Fruit fly (Drosophila melanogaster): Measurements from ENCODE around the gene CG5697.

The CG5697 gene

DNA sequence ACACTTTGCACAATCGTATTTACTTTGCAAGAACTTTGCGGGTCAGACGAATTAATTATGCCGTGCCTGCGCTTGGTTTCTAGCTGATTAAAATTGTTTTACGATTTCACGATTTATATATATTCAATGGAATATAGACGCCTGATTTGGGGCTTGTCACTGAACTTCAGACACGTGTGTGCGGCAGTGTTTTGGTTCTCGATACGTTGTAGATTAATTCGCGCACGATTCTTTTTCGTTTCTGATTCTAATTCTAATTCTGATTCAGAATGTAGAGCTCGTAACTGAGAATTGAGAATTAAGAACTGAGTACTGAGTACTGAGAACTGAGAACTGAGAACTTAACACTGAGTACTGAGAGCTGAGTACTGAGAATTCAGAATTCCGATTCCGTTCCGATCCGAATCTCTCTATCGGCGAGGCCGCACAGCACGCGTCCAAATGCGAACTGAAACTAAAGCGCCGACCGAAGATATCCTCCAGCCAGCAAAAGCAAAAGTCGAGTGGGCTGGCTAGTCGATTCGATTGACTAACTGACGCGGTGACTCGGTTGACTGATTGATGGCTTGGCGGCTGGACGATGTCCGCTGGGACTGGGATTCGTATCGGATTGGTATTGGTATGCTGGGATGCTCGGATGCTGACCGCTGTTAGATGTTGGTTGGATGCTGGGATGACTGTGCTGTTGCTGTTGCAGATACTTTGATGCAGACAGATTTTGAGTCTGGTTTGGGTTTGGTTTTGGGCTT lies 7.2 kb downstream of the CG5697 start:
- TF ChIP-seq CG8478 (optimal IDR thresholded peaks at IDR 0.05) (no peak), CTCF (optimal IDR thresholded peaks at IDR 0.05) (no peak)

DNA sequence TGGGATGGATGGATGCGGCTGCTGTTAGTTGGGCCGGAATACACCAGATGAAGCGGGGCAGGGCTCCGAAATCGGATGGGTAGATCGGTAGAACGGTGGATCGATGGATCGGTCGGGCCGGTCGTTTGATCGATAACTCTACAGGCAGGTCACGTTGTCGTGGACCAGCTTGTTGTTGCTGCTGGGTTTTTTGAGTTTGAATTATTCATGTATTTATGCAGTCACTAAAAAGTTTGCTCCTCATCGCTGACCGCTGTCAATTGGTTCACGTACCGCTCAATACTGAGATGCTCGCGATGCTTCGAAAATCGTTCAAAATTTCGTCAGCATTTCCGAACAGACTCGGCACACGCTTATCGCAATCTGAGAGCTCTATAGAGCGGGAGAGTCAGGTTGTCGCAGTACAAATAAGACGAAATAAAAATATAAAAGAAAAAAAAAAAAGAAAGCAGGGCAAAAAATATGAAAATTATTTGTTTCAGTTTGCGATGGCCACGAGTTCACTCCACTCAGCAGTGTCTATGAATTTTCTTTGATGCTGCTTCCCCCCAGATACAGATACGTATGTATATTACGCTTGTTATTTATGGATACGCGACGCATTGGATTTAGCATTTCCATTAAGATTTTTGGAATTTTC lies 8.3 kb downstream of the CG5697 start, which contains the start of gene peg:
peg (minus strand) TSS at position 262 of the 640 bp plus-strand sequence.
- no peak for TF ChIP-seq CTCF (optimal IDR thresholded peaks at IDR 0.05)
- TF ChIP-seq CG8478 (optimal IDR thresholded peaks at IDR 0.05), result no peak

DNA sequence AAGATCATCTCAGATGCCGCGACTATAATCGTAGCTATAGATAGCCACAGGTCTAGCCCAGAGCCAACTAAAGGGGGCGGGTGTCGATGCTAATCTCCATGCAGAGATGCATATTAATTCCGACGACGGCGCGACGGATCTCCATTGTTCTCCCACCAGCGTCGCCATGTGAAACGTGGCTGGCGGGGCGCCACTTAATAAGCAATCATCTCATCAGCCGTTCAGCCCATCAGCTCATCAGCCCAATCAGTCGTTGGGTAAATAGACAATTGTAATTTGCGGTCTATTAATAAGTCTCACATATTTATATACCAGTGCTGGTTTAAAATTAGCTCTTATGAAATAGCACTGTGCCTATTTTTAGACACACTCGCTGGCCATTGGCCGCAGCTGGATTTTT lies 9.8 kb downstream of the CG5697 start:
- TF ChIP-seq CG8478 (optimal IDR thresholded peaks at IDR 0.05), result no peak
- TF ChIP-seq CTCF (optimal IDR thresholded peaks at IDR 0.05), result no peak

- no peak for TF ChIP-seq CTCF (optimal IDR thresholded peaks at IDR 0.05)
- no peak for TF ChIP-seq CG8478 (optimal IDR thresholded peaks at IDR 0.05)
These were observed 26.6 kb downstream of the CG5697 start, which contains the start of gene Dhc93AB for dm6 chr3R:21042399-21042798. Dhc93AB (minus strand) TSS chr3R:21042499.

DNA sequence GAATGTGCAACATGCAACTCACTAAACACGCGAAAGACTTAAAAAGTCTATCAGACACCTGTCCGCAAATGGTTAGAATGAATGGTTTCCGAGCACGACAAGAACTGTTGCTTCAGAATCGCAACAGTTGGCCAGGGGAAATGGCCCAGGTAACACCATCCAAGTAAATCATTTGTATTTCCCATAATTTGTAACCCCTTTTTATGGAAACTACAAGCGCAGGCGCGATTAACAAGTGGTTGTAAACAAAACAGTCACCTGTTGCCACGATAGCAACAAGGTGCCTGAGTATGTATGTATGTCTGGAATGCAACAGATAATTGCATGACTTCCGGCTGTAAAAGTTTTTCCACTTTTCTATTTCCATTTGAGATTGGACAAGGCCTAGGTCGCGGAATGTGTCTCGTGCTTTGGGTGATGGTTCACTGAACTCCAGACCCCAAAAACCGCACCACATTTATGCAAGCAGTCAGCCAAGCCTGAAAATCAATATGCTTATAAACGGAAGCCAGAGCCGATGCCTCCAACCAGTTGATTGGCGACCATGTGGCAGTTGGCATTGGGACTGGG lies 27.9 kb downstream of the CG5697 start, which contains the start of gene CG12278:
CG12278 (plus strand) TSS at position 520 of the 570 bp plus-strand sequence.
- TF ChIP-seq CTCF (optimal IDR thresholded peaks at IDR 0.05) (no peak), CG8478 (optimal IDR thresholded peaks at IDR 0.05) (no peak)

DNA sequence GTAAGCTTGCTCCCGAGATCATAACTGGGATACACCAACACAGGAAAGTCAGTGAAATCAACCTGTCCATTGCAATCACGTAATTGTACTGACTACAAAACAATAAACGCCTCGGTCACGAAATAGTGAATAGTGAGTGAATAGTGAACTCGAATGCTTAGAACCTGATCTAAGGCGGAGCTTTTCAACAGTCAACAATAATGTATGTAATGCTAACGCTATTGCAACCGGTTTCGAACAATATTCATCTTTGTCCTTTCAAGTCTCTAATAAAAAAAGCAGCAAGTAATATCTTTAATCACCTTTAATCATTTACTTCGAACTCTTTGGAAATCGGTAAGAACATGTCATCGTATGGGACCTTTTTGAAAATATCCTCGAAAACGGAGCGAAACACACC lies 30.0 kb downstream of the CG5697 start, which contains the start of gene CG31189:
CG31189 (minus strand) TSS at position 101 of the 400 bp plus-strand sequence.
- TF ChIP-seq CTCF (optimal IDR thresholded peaks at IDR 0.05), result no peak
- no peak for TF ChIP-seq CG8478 (optimal IDR thresholded peaks at IDR 0.05)

DNA sequence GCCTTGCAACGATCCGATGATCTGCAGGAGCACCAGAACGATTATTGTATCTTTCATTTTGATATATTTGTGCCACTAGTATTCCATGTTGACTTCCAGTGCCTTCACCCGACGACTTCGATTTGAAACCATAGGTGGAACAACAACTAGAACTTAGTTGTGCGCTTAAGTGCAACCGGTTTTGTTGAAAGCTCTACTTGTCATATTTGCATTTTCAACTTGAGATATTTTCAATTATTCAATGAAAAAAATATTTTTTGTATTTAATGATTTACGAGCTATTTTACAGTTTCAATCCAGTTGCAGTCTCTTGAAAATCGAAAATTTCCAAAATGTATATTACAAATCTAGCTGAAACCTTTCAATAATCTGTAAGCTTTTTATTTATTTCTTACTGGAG lies 31.2 kb downstream of the CG5697 start, which contains the start of gene CG31207:
CG31207 (minus strand) TSS at position 101 of the 400 bp plus-strand sequence.
- no peak for TF ChIP-seq CG8478 (optimal IDR thresholded peaks at IDR 0.05)
- TF ChIP-seq CTCF (optimal IDR thresholded peaks at IDR 0.05), result no peak

dm6 chr3R:21048729-21049128 lies 33.0 kb downstream of the CG5697 start, which contains the start of gene CG7079:
CG7079 (minus strand) TSS chr3R:21048829.
- no peak for TF ChIP-seq CG8478 (optimal IDR thresholded peaks at IDR 0.05)

DNA sequence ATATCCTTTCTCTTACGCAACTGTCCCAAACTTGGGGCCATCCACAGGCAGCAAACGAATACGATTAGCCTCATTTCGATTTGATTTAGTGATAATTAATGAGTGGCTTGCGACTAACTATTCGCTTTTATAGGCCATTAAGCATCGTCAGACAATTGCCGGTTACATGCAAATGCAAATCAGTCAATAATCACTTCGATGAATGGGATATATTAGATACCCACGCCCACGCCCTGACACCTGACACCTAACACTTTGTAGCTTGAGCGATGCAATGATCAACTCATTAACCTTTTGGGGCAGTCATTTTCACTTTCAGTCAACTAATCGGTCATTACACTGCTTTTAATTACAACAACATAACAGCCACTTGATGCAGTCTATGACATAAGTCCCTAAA lies 35.1 kb downstream of the CG5697 start, which contains the start of gene Jhbp15:
Jhbp15 (minus strand) TSS at position 101 of the 400 bp plus-strand sequence.
- TF ChIP-seq CTCF (optimal IDR thresholded peaks at IDR 0.05) (no peak), CG8478 (optimal IDR thresholded peaks at IDR 0.05) (no peak)

DNA sequence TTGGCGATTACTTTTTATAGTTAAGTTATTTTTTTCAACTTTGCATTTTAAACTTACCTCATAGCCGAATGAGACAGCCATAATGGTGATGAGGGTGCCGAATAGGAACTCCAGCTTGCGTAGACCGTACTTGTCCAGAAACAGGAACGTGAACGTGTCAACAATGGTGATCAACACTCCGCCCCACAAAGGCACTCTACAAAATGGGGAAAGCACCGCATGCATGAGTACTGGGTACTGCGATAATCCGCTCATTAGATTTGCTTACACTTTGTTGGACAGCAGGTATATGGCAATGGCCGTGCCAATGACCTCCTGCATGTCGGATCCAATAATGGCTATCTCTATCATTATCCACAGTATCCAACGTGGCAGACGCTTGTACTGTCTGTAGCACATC lies 41.8 kb downstream of the CG5697 start:
- TF ChIP-seq CTCF (optimal IDR thresholded peaks at IDR 0.05) (no peak), CG8478 (optimal IDR thresholded peaks at IDR 0.05) (no peak)

DNA sequence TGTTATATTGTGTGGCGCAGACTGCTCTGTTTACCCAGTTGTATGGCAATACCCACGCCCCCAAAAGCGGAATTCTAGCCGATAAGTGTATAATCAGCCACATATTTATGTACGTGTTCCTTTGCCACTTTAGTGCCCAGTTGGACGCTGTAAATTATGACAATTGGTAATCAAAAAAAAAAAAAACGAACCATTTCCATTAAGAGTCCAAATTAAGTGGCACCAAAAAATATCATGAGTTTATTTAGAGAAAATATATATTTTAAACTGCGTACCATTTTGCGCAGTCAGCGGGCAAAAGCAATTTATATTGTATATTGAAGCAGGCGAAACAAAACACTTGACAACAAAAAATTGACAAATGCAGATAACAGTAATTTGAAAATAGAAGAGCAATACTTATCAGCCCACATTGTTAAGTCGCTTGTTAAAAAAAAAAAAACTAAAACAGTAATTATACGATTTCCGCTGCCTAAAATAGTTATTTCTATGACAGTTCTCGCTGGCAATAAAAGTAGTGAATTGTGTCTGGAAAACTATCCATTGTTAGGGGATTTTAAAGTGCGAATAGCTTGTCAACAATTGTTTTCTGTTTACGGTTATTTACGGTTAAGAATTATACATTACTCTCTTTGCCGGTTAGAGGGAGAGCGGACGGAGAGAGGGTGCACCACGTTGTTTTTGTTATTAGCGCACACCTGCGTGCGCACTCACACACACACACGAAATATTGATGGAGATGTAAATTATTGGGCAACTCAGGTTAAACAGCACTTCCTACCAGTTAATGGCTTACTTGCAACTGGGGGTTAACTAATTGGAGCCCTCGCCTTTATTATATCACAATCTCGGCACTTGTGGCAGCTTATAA lies 44.0 kb downstream of the CG5697 start:
- TF ChIP-seq CG8478 (optimal IDR thresholded peaks at IDR 0.05) (no peak), CTCF (optimal IDR thresholded peaks at IDR 0.05) (no peak)

dm6 chr3R:21060430-21061245 lies 44.9 kb downstream of the CG5697 start, which contains the start of gene Mvl:
Mvl (minus strand) TSS chr3R:21060800.
- TF ChIP-seq CG8478 (optimal IDR thresholded peaks at IDR 0.05), result no peak
- TF ChIP-seq CTCF (optimal IDR thresholded peaks at IDR 0.05), result peak; percentile 5 to 35

- TF ChIP-seq CG8478 (optimal IDR thresholded peaks at IDR 0.05) (no peak), CTCF (optimal IDR thresholded peaks at IDR 0.05) (no peak)
These were observed 47.7 kb downstream of the CG5697 start for dm6 chr3R:21063433-21063832.
